Fruit fly (Drosophila melanogaster) whole organism, embryonic: Measurements from ENCODE around the gene Sgp.

Experiments used
- CG10462 ChIP-seq: fragments of 200-800 bp; sonication (Bioruptor generic); optimal IDR thresholded peaks from 2 replicates; lab custom pipeline; 2016; ENCODE audit warnings: missing biosample characterization, missing genetic modification characterization
- CG11456 ChIP-seq: fragments of 200-800 bp; sonication (Bioruptor generic); IDR thresholded peaks from 3 replicates; pipeline ENCODE4 v1.3.6; 2022; ENCODE audit warnings: missing biosample characterization, missing genetic modification characterization
- CG12104 ChIP-seq: fragments of 200-800 bp; sonication (Bioruptor generic); optimal IDR thresholded peaks from 3 replicates; lab custom pipeline; 2016; ENCODE audit warnings: missing biosample characterization, missing genetic modification characterization
- CG13424 ChIP-seq: fragments of 200-800 bp; sonication (Bioruptor generic); optimal IDR thresholded peaks from 2 replicates; lab custom pipeline; 2019; ENCODE audit warnings: missing biosample characterization, mild to moderate bottlenecking, missing genetic modification characterization, moderate library complexity
- CG13894 ChIP-seq: fragments of 200-800 bp; sonication (Bioruptor generic); optimal IDR thresholded peaks from 3 replicates; lab custom pipeline; 2018; ENCODE audit warnings: missing biosample characterization, mild to moderate bottlenecking, missing genetic modification characterization, moderate library complexity
- CG15479 ChIP-seq: fragments of 200-800 bp; sonication (Bioruptor generic); optimal IDR thresholded peaks from 3 replicates; lab custom pipeline; 2019; ENCODE audit warnings: missing biosample characterization, mild to moderate bottlenecking, missing genetic modification characterization, moderate library complexity
- CG2875 ChIP-seq: fragments of 200-800 bp; sonication (Bioruptor generic); optimal IDR thresholded peaks from 2 replicates; lab custom pipeline; 2017; ENCODE audit warnings: missing biosample characterization, mild to moderate bottlenecking, missing genetic modification characterization, missing genetic modification reagents
- CG30020 ChIP-seq: fragments of 200-800 bp; optimal IDR thresholded peaks from 2 replicates; lab custom pipeline; 2019; ENCODE audit warnings: missing biosample characterization, mild to moderate bottlenecking, missing genetic modification characterization, moderate library complexity
- CG32532 ChIP-seq: fragments of 200-800 bp; sonication (Bioruptor generic); IDR thresholded peaks from 2 replicates; pipeline ENCODE4 v1.3.6; 2022; ENCODE audit warnings: missing biosample characterization, missing genetic modification characterization
- CG43689 ChIP-seq: fragments of 200-800 bp; sonication (Bioruptor generic); IDR thresholded peaks from 2 replicates; pipeline ENCODE4 v1.3.6; 2022; ENCODE audit warnings: missing biosample characterization, missing genetic modification characterization
- CG4404 ChIP-seq: fragments of 200-800 bp; sonication (Bioruptor generic); IDR thresholded peaks from 2 replicates; pipeline ENCODE4 v1.3.6; 2022; ENCODE audit warnings: missing biosample characterization, missing genetic modification characterization
- CG4424 ChIP-seq: fragments of 200-800 bp; sonication (Bioruptor generic); optimal IDR thresholded peaks from 3 replicates; lab custom pipeline; 2016; ENCODE audit warnings: missing biosample characterization, missing genetic modification characterization
- CG4854 ChIP-seq: fragments of 200-800 bp; sonication (Bioruptor generic); optimal IDR thresholded peaks from 2 replicates; lab custom pipeline; 2016; ENCODE audit warnings: missing biosample characterization, missing genetic modification characterization, inconsistent platforms
- CG6813 ChIP-seq: fragments of 200-800 bp; sonication (Bioruptor generic); optimal IDR thresholded peaks from 2 replicates; lab custom pipeline; 2017; ENCODE audit warnings: missing biosample characterization, missing genetic modification characterization, mild to moderate bottlenecking, moderate library complexity, missing genetic modification reagents
- CG7786 ChIP-seq: fragments of 200-800 bp; sonication (Bioruptor generic); optimal IDR thresholded peaks from 2 replicates; lab custom pipeline; 2016; ENCODE audit warnings: missing biosample characterization, missing genetic modification characterization
- CG7928 ChIP-seq: fragments of 200-800 bp; sonication (Bioruptor generic); optimal IDR thresholded peaks from 2 replicates; lab custom pipeline; 2017; ENCODE audit warnings: missing biosample characterization, mild to moderate bottlenecking, missing genetic modification characterization
- CG9727 ChIP-seq: fragments of 200-800 bp; sonication (Bioruptor generic); optimal IDR thresholded peaks from 3 replicates; lab custom pipeline; 2017; ENCODE audit warnings: missing biosample characterization, mild to moderate bottlenecking, missing genetic modification characterization
- Camta ChIP-seq: fragments of 200-800 bp; sonication (Bioruptor generic); optimal IDR thresholded peaks from 2 replicates; lab custom pipeline; 2016; ENCODE audit warnings: missing biosample characterization, missing genetic modification characterization
- Elba2 ChIP-seq: fragments of 200-800 bp; sonication (Bioruptor generic); optimal IDR thresholded peaks from 3 replicates; lab custom pipeline; 2016; ENCODE audit warnings: missing biosample characterization, missing genetic modification characterization
- Fer3 ChIP-seq: fragments of 200-800 bp; sonication (Bioruptor generic); optimal IDR thresholded peaks from 2 replicates; lab custom pipeline; 2018; ENCODE audit warnings: missing biosample characterization, mild to moderate bottlenecking, missing genetic modification characterization, moderate library complexity
- HHEX ChIP-seq: fragments of 200-800 bp; sonication (Bioruptor generic); optimal IDR thresholded peaks from 3 replicates; lab custom pipeline; 2017; ENCODE audit warnings: missing biosample characterization, mild to moderate bottlenecking, missing genetic modification characterization, missing genetic modification reagents
- HLH4C ChIP-seq: fragments of 200-800 bp; sonication (Bioruptor generic); IDR thresholded peaks from 3 replicates; pipeline ENCODE4 v1.3.6; 2022; ENCODE audit warnings: missing biosample characterization, missing genetic modification characterization; ENCODE audit not compliant: partially characterized antibody
- Hand ChIP-seq: fragments of 200-800 bp; sonication (Bioruptor generic); optimal IDR thresholded peaks from 2 replicates; lab custom pipeline; 2017; ENCODE audit warnings: mild to moderate bottlenecking, missing biosample characterization, missing genetic modification reagents, missing genetic modification characterization
- Neu2 ChIP-seq: fragments of 200-800 bp; sonication (Bioruptor generic); optimal IDR thresholded peaks from 3 replicates; lab custom pipeline; 2016; ENCODE audit warnings: missing biosample characterization, missing genetic modification characterization, borderline replicate concordance
- Rx ChIP-seq: fragments of 200-800 bp; sonication (Bioruptor generic); IDR thresholded peaks from 2 replicates; pipeline ENCODE4 v1.3.6; 2022; ENCODE audit warnings: missing biosample characterization, missing genetic modification characterization
- Spps ChIP-seq: fragments of 200-800 bp; sonication (Bioruptor generic); optimal IDR thresholded peaks from 2 replicates; lab custom pipeline; 2018; ENCODE audit warnings: missing biosample characterization, mild to moderate bottlenecking, missing genetic modification characterization
- Tbp ChIP-seq: fragments of >200 bp; optimal IDR thresholded peaks from 2 replicates; lab custom pipeline; 2018; ENCODE audit warnings: missing biosample characterization, missing genetic modification characterization
- Trl ChIP-seq, 3 experiments: fragments of >200 bp in 2 of 3; fragments of 200-800 bp in 1 of 3; sonication (Bioruptor generic) in 1 of 3; optimal IDR thresholded peaks; 2 replicates in 1 of 3; 3 replicates in 2 of 3; lab custom pipeline; 2016 to 2017; ENCODE audit warnings: missing biosample characterization in 1 of 3, missing genetic modification characterization in 1 of 3
- br ChIP-seq: fragments of >200 bp; optimal IDR thresholded peaks from 2 replicates; lab custom pipeline; 2017
- btn ChIP-seq: fragments of 200-800 bp; sonication (Bioruptor generic); optimal IDR thresholded peaks from 2 replicates; lab custom pipeline; 2016; ENCODE audit warnings: missing biosample characterization, missing genetic modification characterization
- cas ChIP-seq: fragments of 200-800 bp; sonication (Bioruptor generic); IDR thresholded peaks from 2 replicates; pipeline ENCODE4 v1.3.6; 2022; ENCODE audit warnings: missing biosample characterization, missing genetic modification characterization
- cg ChIP-seq: fragments of 200-800 bp; sonication (Bioruptor generic); optimal IDR thresholded peaks from 3 replicates; lab custom pipeline; 2019; ENCODE audit warnings: missing biosample characterization, mild to moderate bottlenecking, missing genetic modification characterization, moderate library complexity
- croc ChIP-seq: fragments of 200-800 bp; sonication (Bioruptor generic); conservative IDR thresholded peaks from 3 replicates; pipeline ENCODE4 v1.3.6; 2022; ENCODE audit warnings: missing biosample characterization, missing genetic modification characterization
- crol ChIP-seq: fragments of 200-800 bp; sonication (Bioruptor generic); IDR thresholded peaks from 2 replicates; pipeline ENCODE4 v1.3.6; 2022; ENCODE audit warnings: missing biosample characterization, missing genetic modification characterization
- crp ChIP-seq, 2 experiments: fragments of 200-800 bp; sonication (Bioruptor generic); optimal IDR thresholded peaks; 2 replicates in 1 of 2; 3 replicates in 1 of 2; lab custom pipeline; 2017; ENCODE audit warnings: missing biosample characterization in 2 of 2, missing genetic modification characterization in 2 of 2, mild to moderate bottlenecking in 1 of 2, moderate library complexity in 1 of 2
- dati ChIP-seq: fragments of 200-800 bp; sonication (Bioruptor generic); IDR thresholded peaks from 2 replicates; pipeline ENCODE4 v1.3.6; 2022; ENCODE audit warnings: missing biosample characterization, missing genetic modification characterization
- dimm ChIP-seq: fragments of 200-800 bp; sonication (Bioruptor generic); IDR thresholded peaks from 2 replicates; pipeline ENCODE4 v1.3.6; 2022; ENCODE audit warnings: missing biosample characterization, missing genetic modification characterization
- grn ChIP-seq: fragments of 200-800 bp; sonication (Bioruptor generic); optimal IDR thresholded peaks from 3 replicates; lab custom pipeline; 2017; ENCODE audit warnings: missing biosample characterization, missing genetic modification characterization
- inv ChIP-seq: fragments of 200-800 bp; sonication (Bioruptor generic); IDR thresholded peaks from 2 replicates; pipeline ENCODE4 v1.3.6; 2022; ENCODE audit warnings: missing biosample characterization, missing genetic modification characterization; ENCODE audit not compliant: partially characterized antibody
- jing ChIP-seq: fragments of 200-800 bp; sonication (Bioruptor generic); optimal IDR thresholded peaks from 2 replicates; lab custom pipeline; 2018; ENCODE audit warnings: missing biosample characterization, mild to moderate bottlenecking, missing genetic modification characterization
- lilli ChIP-seq: fragments of 200-800 bp; sonication (Bioruptor generic); optimal IDR thresholded peaks from 3 replicates; lab custom pipeline; 2016; ENCODE audit warnings: missing biosample characterization, missing genetic modification characterization
- pan ChIP-seq, 4 experiments: fragments of >200 bp in 3 of 4; fragments of 200-800 bp in 1 of 4; sonication (Bioruptor generic) in 1 of 4; optimal IDR thresholded peaks in 3 of 4; IDR thresholded peaks in 1 of 4; 2 replicates each; pipeline versions ENCODE4 v1.3.6 to Lab custom; 2017 to 2022; ENCODE audit warnings: missing biosample characterization in 2 of 4, missing genetic modification characterization in 2 of 4, mixed read lengths in 1 of 4
- prd ChIP-seq, 3 experiments: fragments of >200 bp in 2 of 3; fragments of 200-800 bp in 1 of 3; sonication (Bioruptor generic) in 1 of 3; optimal IDR thresholded peaks in 2 of 3; IDR thresholded peaks in 1 of 3; 2 replicates in 2 of 3; 3 replicates in 1 of 3; pipeline versions ENCODE4 v1.3.6 to Lab custom; 2017 to 2022; ENCODE audit warnings: missing biosample characterization in 1 of 3, missing genetic modification characterization in 1 of 3
- ranshi ChIP-seq: fragments of 200-800 bp; sonication (Bioruptor generic); IDR thresholded peaks from 2 replicates; pipeline ENCODE4 v1.3.6; 2022; ENCODE audit warnings: missing biosample characterization, missing genetic modification characterization
- sens ChIP-seq: fragments of 200-800 bp; sonication (Bioruptor generic); peaks from one replicate; lab custom pipeline; 2016; ENCODE audit warnings: missing biosample characterization, missing genetic modification characterization
- sna ChIP-seq: fragments of 200-800 bp; sonication (Bioruptor generic); IDR thresholded peaks from 2 replicates; pipeline ENCODE4 v1.3.6; 2022; ENCODE audit warnings: missing biosample characterization, missing genetic modification characterization; ENCODE audit not compliant: partially characterized antibody
- yki ChIP-seq: fragments of >200 bp; optimal IDR thresholded peaks from 3 replicates; lab custom pipeline; 2018
- zen2 ChIP-seq: fragments of 200-800 bp; sonication (Bioruptor generic); IDR thresholded peaks from 3 replicates; pipeline ENCODE4 v1.3.6; 2022; ENCODE audit warnings: missing biosample characterization, missing genetic modification characterization; ENCODE audit not compliant: partially characterized antibody

Gene Sgp

DNA sequence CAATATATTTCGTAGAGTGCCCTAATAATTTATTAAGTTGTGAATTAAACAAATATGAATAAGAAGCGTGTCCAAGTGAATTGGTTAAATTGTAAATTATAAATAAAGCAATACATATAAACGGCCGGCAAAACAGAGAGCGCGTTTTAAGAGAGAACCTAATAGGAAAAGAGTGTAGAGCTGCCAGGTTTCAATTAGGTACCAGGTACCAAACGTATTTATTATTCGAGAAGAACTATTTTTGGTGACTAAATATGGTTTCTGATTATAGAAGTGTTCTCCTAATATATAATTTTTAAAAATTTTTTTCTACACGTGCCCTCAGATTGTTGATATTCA, 22.7 kb downstream of the Sgp start (continued):
- TF ChIP-seq CG2875 (GFP tag; lab: Kevin White, UChicago) (no peak), sens (peak; percentile 50), CG12104 (GFP tag; lab: Kevin White, UChicago) (no peak), Elba2 (peak; percentile 82), HHEX (GFP tag; lab: Kevin White, UChicago) (no peak), Camta (GFP tag; lab: Kevin White, UChicago) (no peak), dati (GFP tag; lab: Robert Waterston, UW) (no peak), CG15479 (no peak), CG7786 (no peak), br (lab: Kevin White, UChicago) (no peak), sna (GFP tag; lab: Robert Waterston, UW) (0 out of 2 replicates have a peak, but pooled peaks have one; percentile 23), ranshi (GFP tag; lab: Robert Waterston, UW) (no peak), Hand (GFP tag; lab: Kevin White, UChicago) (no peak), CG10462 (GFP tag; lab: Kevin White, UChicago) (no peak), CG11456 (GFP tag; lab: Robert Waterston, UW) (no peak), pan (optimal IDR thresholded peaks at IDR 0.05; lab: Kevin White, UChicago) (no peak), pan (GFP tag; optimal IDR thresholded peaks at IDR 0.05 in 1 of 2, IDR thresholded peaks at IDR 0.05 in 1 of 2) (peak in 1 of 2 experiments; percentile 6), CG13894 (tag; lab: Kevin White, UChicago) (no peak), CG30020 (no peak), CG4404 (GFP tag; lab: Robert Waterston, UW) (no peak), Fer3 (tag; lab: Kevin White, UChicago) (no peak), CG4424 (GFP tag; lab: Kevin White, UChicago) (no peak), btn (no peak), Tbp (no peak), grn (GFP tag; lab: Kevin White, UChicago) (no peak), inv (GFP tag; lab: Robert Waterston, UW) (no peak)

DNA sequence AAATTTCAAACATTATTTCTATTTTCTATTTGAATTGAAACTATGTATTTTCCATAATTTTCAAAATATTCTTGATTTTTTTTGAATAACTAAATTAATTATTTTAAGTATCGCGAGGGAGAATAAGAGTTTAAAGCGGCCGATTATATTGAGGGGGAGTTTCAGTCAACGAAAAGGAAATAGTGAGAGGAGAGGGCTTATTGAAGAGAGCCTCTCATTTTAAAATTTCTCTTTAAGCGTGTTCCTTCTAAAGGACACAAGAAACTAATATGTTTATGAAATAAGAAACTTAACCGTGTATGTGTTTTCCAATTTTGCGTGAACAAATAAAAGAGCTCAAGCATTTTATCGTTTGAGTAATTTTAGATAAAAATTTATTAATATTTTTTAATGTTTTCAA, 23.1 kb downstream of the Sgp start:
- TF ChIP-seq Trl (optimal IDR thresholded peaks at IDR 0.05; lab: Kevin White, UChicago) (peak in 1 of 2 experiments; percentile 89), Trl (GFP tag; optimal IDR thresholded peaks at IDR 0.05; lab: Kevin White, UChicago) (no peak), yki (lab: Kevin White, UChicago) (peak; percentile 75), sna (GFP tag; lab: Robert Waterston, UW) (0 out of 2 replicates have a peak, but pooled peaks have one; percentile 7), CG9727 (GFP tag; lab: Kevin White, UChicago) (no peak)

DNA sequence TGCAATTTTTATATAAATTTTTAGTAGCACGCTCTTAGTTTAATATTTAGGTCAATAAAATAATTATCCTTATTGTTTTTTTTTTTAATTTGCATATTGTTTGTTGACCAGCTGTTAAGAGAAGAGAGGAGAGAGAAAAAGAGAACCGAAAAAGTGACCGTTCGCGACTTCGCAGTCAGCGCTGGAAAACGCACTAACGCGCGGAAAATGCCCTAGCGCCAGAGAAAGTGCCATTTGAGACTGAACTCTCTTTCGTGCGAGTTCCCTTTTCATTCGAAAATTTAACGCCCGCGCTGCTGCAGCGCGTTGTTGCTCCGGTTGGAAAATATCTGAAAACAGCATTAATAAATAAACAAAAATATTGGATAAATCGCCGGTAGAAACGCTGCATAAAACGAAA, 23.6 kb downstream of the Sgp start:
- TF ChIP-seq croc (GFP tag; lab: Robert Waterston, UW) (no peak), crol (GFP tag; lab: Robert Waterston, UW) (no peak), Neu2 (GFP tag; lab: Kevin White, UChicago) (no peak), CG7928 (no peak), CG13424 (tag; lab: Kevin White, UChicago) (no peak), CG12104 (GFP tag; lab: Kevin White, UChicago) (no peak), Spps (tag; lab: Kevin White, UChicago) (no peak), lilli (no peak), zen2 (no peak), CG4404 (GFP tag; lab: Robert Waterston, UW) (no peak), Rx (GFP tag; lab: Robert Waterston, UW) (no peak), jing (GFP tag; lab: Kevin White, UChicago) (no peak), HLH4C (no peak), prd (optimal IDR thresholded peaks at IDR 0.05; lab: Kevin White, UChicago) (no peak), prd (GFP tag; IDR thresholded peaks at IDR 0.05; lab: Robert Waterston, UW) (no peak), cg (GFP tag; lab: Kevin White, UChicago) (no peak), cas (GFP tag; lab: Robert Waterston, UW) (no peak), dimm (GFP tag; lab: Robert Waterston, UW) (no peak), CG4854 (no peak), CG43689 (GFP tag; lab: Robert Waterston, UW) (no peak), CG6813 (GFP tag; lab: Kevin White, UChicago) (no peak), crp (GFP tag; optimal IDR thresholded peaks at IDR 0.05; lab: Kevin White, UChicago) (peak in 1 of 2 experiments; percentile 21), CG32532 (peak; percentile 24; the same call in 1 of the 2 replicates)
